Fruit fly (Drosophila melanogaster) Kc167 (cell line): ENCODE results near the gene CG15034.

ENCODE experiments used
- Myc ChIP-seq: fragments of >200 bp; optimal IDR thresholded peaks from 2 replicates; lab custom pipeline; 2017; ENCODE audit warnings: missing external identifiers
- Sin3A ChIP-seq: fragments of >200 bp; optimal IDR thresholded peaks from 2 replicates; lab custom pipeline; 2018; ENCODE audit warnings: missing external identifiers
- h ChIP-seq: fragments of >200 bp; optimal IDR thresholded peaks from 3 replicates; lab custom pipeline; 2018; ENCODE audit warnings: missing external identifiers
- psq ChIP-seq: fragments of >200 bp; optimal IDR thresholded peaks from 2 replicates; lab custom pipeline; 2017; ENCODE audit warnings: missing external identifiers

dm6 chrX:7298323-7298722 lies 49.0 kb downstream of the CG15034 start:
- no peak for TF ChIP-seq Myc (lab: Kevin White, UChicago)
- no peak for TF ChIP-seq psq (lab: Kevin White, UChicago)
- TF ChIP-seq Sin3A (lab: Kevin White, UChicago): no peak
- TF ChIP-seq h: no peak
